Worm (Caenorhabditis elegans) whole organism, late embryonic: ENCODE data around the gene R151.8.

Experiments
- ceh-48 ChIP-seq: sonication (generic microtip); optimal IDR thresholded peaks from 2 replicates; lab custom pipeline; 2016; ENCODE audit warnings: missing genetic modification characterization, inconsistent platforms, missing compliant biosample characterization
- ceh-9 ChIP-seq: sonication (generic microtip); optimal IDR thresholded peaks from 2 replicates; lab custom pipeline; 2016; ENCODE audit warnings: mild to moderate bottlenecking, missing genetic modification characterization, inconsistent platforms, missing compliant biosample characterization
- fkh-10 ChIP-seq: fragments of 150-350 bp; optimal IDR thresholded peaks from 2 replicates; lab custom pipeline; 2014; ENCODE audit warnings: missing biosample characterization, missing genetic modification reagents, missing genetic modification characterization
- hlh-13 ChIP-seq: fragments of 200-800 bp; sonication (Bioruptor generic); optimal IDR thresholded peaks from 2 replicates; lab custom pipeline; 2018; ENCODE audit warnings: mild to moderate bottlenecking, missing genetic modification characterization, missing compliant biosample characterization
- hlh-30 ChIP-seq: sonication (generic microtip); optimal IDR thresholded peaks from 2 replicates; lab custom pipeline; 2017; ENCODE audit warnings: antibody characterized with exemption, missing genetic modification characterization, missing compliant biosample characterization; ENCODE audit not compliant: insufficient read depth
- nfya-1 ChIP-seq: sonication (generic microtip); optimal IDR thresholded peaks from 2 replicates; lab custom pipeline; 2017; ENCODE audit warnings: missing genetic modification characterization, mild to moderate bottlenecking, missing compliant biosample characterization, antibody characterized with exemption, moderate library complexity
- tbx-2 ChIP-seq: sonication (generic microtip); optimal IDR thresholded peaks from 2 replicates; lab custom pipeline; 2016; ENCODE audit warnings: missing genetic modification characterization, missing compliant biosample characterization
- unc-42 ChIP-seq: sonication (generic microtip); optimal IDR thresholded peaks from 2 replicates; lab custom pipeline; 2016; ENCODE audit warnings: missing genotype, missing genetic modification characterization, missing compliant biosample characterization
- unc-55 ChIP-seq: sonication (generic microtip); optimal IDR thresholded peaks from 2 replicates; lab custom pipeline; 2017; ENCODE audit warnings: missing biosample characterization, missing genetic modification reagents, missing genetic modification characterization

ce11 chrIII:7185473-7185872 is 44.1 kb downstream of the R151.8 start, which contains the start of gene F37C12.14:
- TF ChIP-seq ceh-48 (tag; lab: Kevin White, UChicago) (no peak), hlh-30 (tag; lab: Kevin White, UChicago) (no peak), tbx-2 (tag; lab: Kevin White, UChicago) (no peak), ceh-9 (tag; lab: Kevin White, UChicago) (no peak), fkh-10 (no peak), unc-55 (GFP tag; lab: Kevin White, UChicago) (no peak), hlh-13 (no peak), unc-42 (tag; lab: Kevin White, UChicago) (no peak), nfya-1 (tag; lab: Kevin White, UChicago) (no peak)
